Worm (Caenorhabditis elegans) whole organism, late embryonic: ENCODE measurements around the gene anat-1.

Source experiments
- K09A11.1 ChIP-seq: sonication (generic microtip); optimal IDR thresholded peaks from 2 replicates; lab custom pipeline; 2017; ENCODE audit warnings: antibody characterized with exemption, mild to moderate bottlenecking, missing genetic modification characterization, missing compliant biosample characterization; ENCODE audit not compliant: insufficient read depth
- T23F11.4 ChIP-seq: fragments of 200-800 bp; sonication (Bioruptor generic); optimal IDR thresholded peaks from 2 replicates; lab custom pipeline; 2018; ENCODE audit warnings: mild to moderate bottlenecking, missing genetic modification characterization, missing compliant biosample characterization
- Y22D7AL.16 ChIP-seq: sonication (generic microtip); optimal IDR thresholded peaks from 2 replicates; lab custom pipeline; 2016; ENCODE audit warnings: missing genetic modification characterization, missing compliant biosample characterization
- ahr-1 ChIP-seq: sonication (generic microtip); optimal IDR thresholded peaks from 2 replicates; lab custom pipeline; 2016; ENCODE audit warnings: missing genetic modification characterization, missing compliant biosample characterization
- ceh-18 ChIP-seq: sonication (generic microtip); optimal IDR thresholded peaks from 2 replicates; lab custom pipeline; 2016; ENCODE audit warnings: missing genetic modification characterization, missing compliant biosample characterization
- ceh-22 ChIP-seq: sonication (generic microtip); optimal IDR thresholded peaks from 2 replicates; lab custom pipeline; 2017; ENCODE audit warnings: missing biosample characterization, missing genetic modification characterization
- ceh-24 ChIP-seq: sonication (generic microtip); optimal IDR thresholded peaks from 2 replicates; lab custom pipeline; 2016; ENCODE audit warnings: mild to moderate bottlenecking, missing genetic modification characterization, missing compliant biosample characterization
- ceh-31 ChIP-seq: sonication (generic microtip); optimal IDR thresholded peaks from 2 replicates; lab custom pipeline; 2016; ENCODE audit warnings: missing genetic modification characterization, missing compliant biosample characterization
- ceh-34 ChIP-seq: sonication (generic microtip); optimal IDR thresholded peaks from 2 replicates; lab custom pipeline; 2016; ENCODE audit warnings: mild to moderate bottlenecking, missing genetic modification characterization, missing compliant biosample characterization
- ceh-9 ChIP-seq: sonication (generic microtip); optimal IDR thresholded peaks from 2 replicates; lab custom pipeline; 2016; ENCODE audit warnings: mild to moderate bottlenecking, missing genetic modification characterization, inconsistent platforms, missing compliant biosample characterization
- dmd-4 ChIP-seq: sonication (generic microtip); optimal IDR thresholded peaks from 2 replicates; lab custom pipeline; 2016; ENCODE audit warnings: borderline replicate concordance, missing genetic modification characterization, missing compliant biosample characterization
- ets-4 ChIP-seq: sonication (generic microtip); optimal IDR thresholded peaks from 2 replicates; lab custom pipeline; 2016; ENCODE audit warnings: missing genetic modification characterization, missing compliant biosample characterization
- eyg-1 ChIP-seq: sonication (generic microtip); optimal IDR thresholded peaks from 2 replicates; lab custom pipeline; 2016; ENCODE audit warnings: missing genotype, missing genetic modification characterization, missing compliant biosample characterization
- fax-1 ChIP-seq: sonication (generic microtip); optimal IDR thresholded peaks from 2 replicates; lab custom pipeline; 2016; ENCODE audit warnings: missing genotype, missing genetic modification characterization, missing compliant biosample characterization
- fkh-6 ChIP-seq: sonication (generic microtip); optimal IDR thresholded peaks from 2 replicates; lab custom pipeline; 2016; ENCODE audit warnings: missing genetic modification characterization, missing compliant biosample characterization
- gmeb-2 ChIP-seq: sonication (generic microtip); optimal IDR thresholded peaks from 2 replicates; lab custom pipeline; 2016; ENCODE audit warnings: missing genetic modification characterization, inconsistent platforms, missing compliant biosample characterization
- hlh-13 ChIP-seq: fragments of 200-800 bp; sonication (Bioruptor generic); optimal IDR thresholded peaks from 2 replicates; lab custom pipeline; 2018; ENCODE audit warnings: mild to moderate bottlenecking, missing genetic modification characterization, missing compliant biosample characterization
- hlh-30 ChIP-seq: sonication (generic microtip); optimal IDR thresholded peaks from 2 replicates; lab custom pipeline; 2017; ENCODE audit warnings: antibody characterized with exemption, missing genetic modification characterization, missing compliant biosample characterization; ENCODE audit not compliant: insufficient read depth
- hlh-8 ChIP-seq: sonication (generic microtip); optimal IDR thresholded peaks from 2 replicates; lab custom pipeline; 2016; ENCODE audit warnings: missing genotype, missing genetic modification characterization, missing compliant biosample characterization
- mec-3 ChIP-seq: sonication (generic microtip); optimal IDR thresholded peaks from 2 replicates; lab custom pipeline; 2016; ENCODE audit warnings: borderline replicate concordance, missing genetic modification characterization, missing compliant biosample characterization
- nfya-1 ChIP-seq: sonication (generic microtip); optimal IDR thresholded peaks from 2 replicates; lab custom pipeline; 2017; ENCODE audit warnings: missing genetic modification characterization, mild to moderate bottlenecking, missing compliant biosample characterization, antibody characterized with exemption, moderate library complexity
- nhr-11 ChIP-seq: fragments of 150-350 bp; optimal IDR thresholded peaks from 2 replicates; lab custom pipeline; 2014; ENCODE audit warnings: missing biosample characterization, missing genetic modification characterization
- odd-2 ChIP-seq: sonication (generic microtip); optimal IDR thresholded peaks from 2 replicates; lab custom pipeline; 2017; ENCODE audit warnings: antibody characterized with exemption, mild to moderate bottlenecking, missing genetic modification characterization, missing compliant biosample characterization
- pag-3 ChIP-seq: sonication (generic microtip); optimal IDR thresholded peaks from 2 replicates; lab custom pipeline; 2016; ENCODE audit warnings: missing compliant biosample characterization, missing genetic modification characterization, borderline replicate concordance
- pat-9 ChIP-seq: fragments of 200-800 bp; sonication (Bioruptor generic); optimal IDR thresholded peaks from 2 replicates; lab custom pipeline; 2018; ENCODE audit warnings: mild to moderate bottlenecking, missing genetic modification characterization, moderate library complexity, missing compliant biosample characterization
- pha-4 ChIP-seq: fragments of 150-350 bp; optimal IDR thresholded peaks from 2 replicates; lab custom pipeline; 2018; ENCODE audit warnings: missing biosample characterization, missing genetic modification reagents, missing genetic modification characterization
- ref-2 ChIP-seq: sonication (generic microtip); optimal IDR thresholded peaks from 2 replicates; lab custom pipeline; 2016; ENCODE audit warnings: missing genetic modification characterization, missing compliant biosample characterization
- sdc-2 ChIP-seq: sonication (generic microtip); optimal IDR thresholded peaks from 2 replicates; lab custom pipeline; 2016; ENCODE audit warnings: missing genotype, missing genetic modification characterization, missing compliant biosample characterization
- sox-2 ChIP-seq: fragments of 200-800 bp; sonication (Bioruptor generic); IDR thresholded peaks from 2 replicates; pipeline ENCODE4 v1.3.6; 2022; ENCODE audit warnings: missing genetic modification reagents, missing genetic modification characterization, missing compliant biosample characterization
- syd-9 ChIP-seq: sonication (generic microtip); optimal IDR thresholded peaks from 2 replicates; lab custom pipeline; 2016; ENCODE audit warnings: mild to moderate bottlenecking, missing genetic modification characterization, moderate library complexity, missing compliant biosample characterization
- tbx-2 ChIP-seq: sonication (generic microtip); optimal IDR thresholded peaks from 2 replicates; lab custom pipeline; 2016; ENCODE audit warnings: missing genetic modification characterization, missing compliant biosample characterization
- tbx-7 ChIP-seq: sonication (generic microtip); optimal IDR thresholded peaks from 2 replicates; lab custom pipeline; 2016; ENCODE audit warnings: missing genotype, missing genetic modification characterization, missing compliant biosample characterization
- unc-3 ChIP-seq, 2 experiments: fragments of 200-800 bp in 1 of 2; sonication (Bioruptor generic) in 1 of 2; sonication (generic microtip) in 1 of 2; conservative IDR thresholded peaks in 1 of 2; optimal IDR thresholded peaks in 1 of 2; 2 replicates each; pipeline versions ENCODE4 v1.3.6 to Lab custom; 2016 to 2022; ENCODE audit warnings: missing compliant biosample characterization in 2 of 2, missing genetic modification characterization in 2 of 2, missing genetic modification reagents in 1 of 2
- unc-42 ChIP-seq: sonication (generic microtip); optimal IDR thresholded peaks from 2 replicates; lab custom pipeline; 2016; ENCODE audit warnings: missing genotype, missing genetic modification characterization, missing compliant biosample characterization
- unc-55 ChIP-seq: sonication (generic microtip); optimal IDR thresholded peaks from 2 replicates; lab custom pipeline; 2017; ENCODE audit warnings: missing biosample characterization, missing genetic modification reagents, missing genetic modification characterization
- unc-86 ChIP-seq: sonication (generic microtip); optimal IDR thresholded peaks from 2 replicates; lab custom pipeline; 2016; ENCODE audit warnings: missing genetic modification characterization, missing compliant biosample characterization
- ztf-16 ChIP-seq: sonication (generic microtip); optimal IDR thresholded peaks from 2 replicates; lab custom pipeline; 2017; ENCODE audit warnings: missing genetic modification characterization, missing compliant biosample characterization

anat-1 gene

DNA sequence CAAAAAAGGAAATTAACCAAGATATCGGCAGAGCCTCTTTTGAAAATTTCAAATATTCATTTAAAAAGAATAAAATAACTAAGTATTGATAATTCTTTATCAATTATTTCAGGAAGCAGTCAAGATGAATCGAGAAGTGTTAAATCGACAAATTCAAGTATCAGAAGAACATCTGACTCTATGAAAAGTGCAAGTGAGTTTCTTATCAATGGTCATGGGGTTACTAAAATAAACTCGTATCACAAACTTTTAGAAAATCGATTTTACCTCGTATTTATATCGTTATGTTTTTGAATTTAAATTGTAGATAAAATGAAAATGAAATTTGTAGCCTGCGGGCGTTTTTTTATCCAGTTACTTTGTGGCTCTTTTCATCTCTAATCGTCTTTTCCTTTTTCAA, 923 bp downstream of the anat-1 start:
- no peak for TF ChIP-seq odd-2

DNA sequence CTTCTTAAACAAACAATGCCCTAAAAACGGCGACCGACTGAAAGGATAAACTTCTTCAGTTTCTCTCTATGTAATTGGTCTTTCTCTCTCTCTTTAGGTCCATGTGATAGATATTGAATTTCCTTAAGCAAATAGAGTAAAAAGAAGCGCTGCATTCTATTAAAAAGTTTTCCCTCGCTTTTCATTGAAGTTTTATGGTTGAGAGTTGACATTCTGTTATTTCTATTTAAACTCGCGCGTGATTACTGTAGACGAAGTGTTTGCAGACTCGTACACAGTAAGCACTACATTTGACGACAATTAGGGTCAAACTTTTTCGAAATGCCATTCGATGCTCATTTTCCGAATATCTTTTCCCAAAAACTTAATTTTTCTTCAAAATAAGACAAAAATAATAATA, 6.5 kb downstream of the anat-1 start:
- TF ChIP-seq hlh-8 (tag; lab: Kevin White, UChicago) (no peak), ahr-1 (tag; lab: Kevin White, UChicago) (no peak), Y22D7AL.16 (tag; lab: Kevin White, UChicago) (no peak), syd-9 (tag; lab: Kevin White, UChicago) (no peak), ref-2 (tag; lab: Kevin White, UChicago) (no peak), sox-2 (GFP tag; lab: Robert Waterston, UW) (no peak), ceh-34 (tag; lab: Kevin White, UChicago) (no peak), unc-86 (no peak), ceh-24 (tag; lab: Kevin White, UChicago) (no peak), fax-1 (tag; lab: Kevin White, UChicago) (no peak), ztf-16 (no peak), hlh-13 (no peak)

DNA sequence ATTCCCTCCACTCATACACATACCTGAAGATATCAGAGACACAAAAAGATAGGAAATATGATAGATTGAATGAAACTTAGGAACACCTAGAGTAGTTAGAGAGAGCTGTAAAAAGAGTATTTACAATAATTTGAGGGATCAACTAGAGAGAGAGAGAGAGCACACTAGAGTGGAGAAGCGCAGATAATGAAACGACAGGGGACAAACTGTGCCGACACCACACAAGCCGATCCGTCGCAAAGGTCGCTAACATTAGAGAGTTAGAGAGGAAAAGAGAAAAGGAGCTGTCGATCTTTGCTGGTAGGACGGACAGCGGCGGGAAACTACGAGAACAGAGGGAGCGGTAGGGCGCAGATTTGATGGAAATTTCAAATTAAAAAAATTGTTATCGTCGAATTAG, 14.5 kb downstream of the anat-1 start, which contains the start of gene dyci-1:
TSS of gene dyci-1 (minus strand) at position 122 of the 400 bp plus-strand sequence.
- no peak for TF ChIP-seq eyg-1 (tag; lab: Kevin White, UChicago)
- TF ChIP-seq tbx-2 (tag; lab: Kevin White, UChicago): peak; percentile 47
- peak; percentile 1 for TF ChIP-seq ceh-31 (tag; lab: Kevin White, UChicago)
- no peak for TF ChIP-seq pat-9 (tag; lab: Kevin White, UChicago)
- peak; percentile 2 for TF ChIP-seq ceh-22 (tag; lab: Kevin White, UChicago)
- peak; percentile 32 for TF ChIP-seq ceh-18 (tag; lab: Kevin White, UChicago)
- no peak for TF ChIP-seq tbx-7 (tag; lab: Kevin White, UChicago)
- TF ChIP-seq, all 69 proteins: peak for 4

DNA sequence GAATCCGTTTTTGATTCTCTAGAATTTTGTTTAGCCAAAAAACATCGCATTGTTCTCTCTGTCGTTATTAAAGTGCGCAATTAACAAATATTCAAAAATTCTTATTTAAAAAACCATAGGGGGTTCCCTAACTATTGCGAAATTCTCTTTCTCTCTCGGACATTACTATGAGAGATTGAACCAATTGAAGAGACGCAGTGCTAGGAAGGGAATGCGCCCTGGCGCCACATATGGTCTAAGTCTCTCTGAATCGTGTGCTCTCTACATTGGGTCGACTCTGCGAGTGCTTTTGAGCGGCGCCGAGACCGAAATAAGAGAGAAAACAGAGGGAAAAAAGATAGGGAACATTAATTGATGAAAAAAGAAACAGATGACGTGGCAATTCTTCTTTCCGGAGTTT, 15.2 kb downstream of the anat-1 start:
- TF ChIP-seq nfya-1 (peak; percentile 34), unc-55 (GFP tag; lab: Kevin White, UChicago) (peak; percentile 20), unc-42 (tag; lab: Kevin White, UChicago) (peak; percentile 31), nhr-11 (tag; lab: Kevin White, UChicago) (no peak), fkh-6 (no peak)

DNA sequence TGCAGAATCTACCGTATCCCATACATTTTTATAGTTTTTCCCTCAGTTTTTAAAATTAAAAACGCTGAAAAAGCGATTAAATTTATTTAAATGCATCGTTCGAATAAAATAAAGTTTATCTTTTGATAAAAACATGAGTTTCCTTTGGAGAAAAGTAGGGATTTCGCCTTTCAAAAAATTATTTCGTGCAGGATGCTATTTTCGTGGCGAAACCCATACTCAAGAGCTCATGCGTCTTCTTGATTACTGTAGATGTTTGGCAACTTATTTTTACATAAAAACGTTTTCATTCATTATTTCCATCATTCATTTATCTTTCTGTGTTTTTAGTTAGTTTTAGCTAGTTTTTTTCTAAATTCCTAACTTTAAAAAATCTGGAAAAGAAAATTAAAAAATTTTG, 19.3 kb downstream of the anat-1 start:
- TF ChIP-seq ets-4 (tag; lab: Kevin White, UChicago) (no peak), pag-3 (tag; lab: Kevin White, UChicago) (no peak), sox-2 (GFP tag; lab: Robert Waterston, UW) (no peak), pha-4 (tag; lab: Kevin White, UChicago) (no peak), mec-3 (tag; lab: Kevin White, UChicago) (no peak), hlh-8 (tag; lab: Kevin White, UChicago) (no peak), sdc-2 (tag; lab: Kevin White, UChicago) (no peak), T23F11.4 (GFP tag; lab: Kevin White, UChicago) (no peak), tbx-2 (tag; lab: Kevin White, UChicago) (no peak), gmeb-2 (no peak), ceh-34 (tag; lab: Kevin White, UChicago) (no peak), hlh-30 (tag; lab: Kevin White, UChicago) (no peak), fkh-6 (no peak), K09A11.1 (tag; lab: Kevin White, UChicago) (no peak), ceh-18 (tag; lab: Kevin White, UChicago) (no peak), ceh-9 (tag; lab: Kevin White, UChicago) (no peak), unc-3 (GFP tag; conservative IDR thresholded peaks at IDR 0.05; lab: Robert Waterston, UW) (no peak), unc-3 (tag; optimal IDR thresholded peaks at IDR 0.05; lab: Kevin White, UChicago) (no peak), dmd-4 (tag; lab: Kevin White, UChicago) (no peak)
